Worm (Caenorhabditis elegans) whole organism, mixed stage, embryonic: Measurements from ENCODE around the gene Y116A8C.30.

Experiments used
- blmp-1 ChIP-seq: fragments of 150-350 bp; optimal IDR thresholded peaks from 2 replicates; lab custom pipeline; 2014; ENCODE audit warnings: missing biosample characterization, missing genetic modification characterization
- elt-3 ChIP-seq: fragments of 150-350 bp; optimal IDR thresholded peaks from 2 replicates; lab custom pipeline; 2014; ENCODE audit warnings: missing biosample characterization, missing genetic modification characterization
- nhr-28 ChIP-seq: fragments of 150-350 bp; optimal IDR thresholded peaks from 2 replicates; lab custom pipeline; 2014; ENCODE audit warnings: missing biosample characterization, missing genetic modification characterization
- tbx-8 ChIP-seq: fragments of 200-800 bp; sonication (Bioruptor generic); optimal IDR thresholded peaks from 2 replicates; lab custom pipeline; 2018; ENCODE audit warnings: mild to moderate bottlenecking, missing genetic modification characterization, moderate library complexity, missing compliant biosample characterization
- unc-62 ChIP-seq: fragments of 150-350 bp; optimal IDR thresholded peaks from 2 replicates; lab custom pipeline; 2014; ENCODE audit warnings: missing biosample characterization, missing genetic modification reagents, missing genetic modification characterization
- zip-8 ChIP-seq: fragments of 150-350 bp; optimal IDR thresholded peaks from 2 replicates; lab custom pipeline; 2014; ENCODE audit warnings: missing biosample characterization, missing genetic modification characterization
- ztf-11 ChIP-seq: fragments of 150-350 bp; optimal IDR thresholded peaks from 2 replicates; lab custom pipeline; 2014; ENCODE audit warnings: missing biosample characterization, missing genetic modification characterization

- TF ChIP-seq blmp-1 (no peak), elt-3 (tag; lab: Kevin White, UChicago) (no peak), tbx-8 (no peak), nhr-28 (tag; lab: Kevin White, UChicago) (no peak), ztf-11 (tag; lab: Kevin White, UChicago) (no peak), zip-8 (no peak), unc-62 (GFP tag; lab: Kevin White, UChicago) (no peak)
Observed at ce11 chrIV:17058036-17058435, 45.5 kb downstream of the Y116A8C.30 start, which contains the start of gene Y116A8C.44.
